Fruit fly (Drosophila melanogaster): ENCODE measurements around the gene CG6462.

CG6462 gene

dm6 chr3L:5989391-5990156 is 47.3 kb upstream of the CG6462 start (continued):
- TF ChIP-seq Ssrp (tag; optimal IDR thresholded peaks at IDR 0.05) = peak; percentile 11
- TF ChIP-seq org-1 (GFP tag; optimal IDR thresholded peaks at IDR 0.05) = no peak
- TF ChIP-seq Dbx (GFP tag; IDR thresholded peaks at IDR 0.05) = no peak
- TF ChIP-seq danr (GFP tag; IDR thresholded peaks at IDR 0.05) = no peak
- no peak for TF ChIP-seq CG32532 (GFP tag; IDR thresholded peaks at IDR 0.05)
- no peak for TF ChIP-seq Bgb (GFP tag; IDR thresholded peaks at IDR 0.05; ENCODE audit: partially characterized antibody)
- no peak for TF ChIP-seq ewg (GFP tag; optimal IDR thresholded peaks at IDR 0.05)
- no peak for TF ChIP-seq Scr (GFP tag; IDR thresholded peaks at IDR 0.05; ENCODE audit: partially characterized antibody)
- peak; percentile 31 for TF ChIP-seq fd96Cb (tag; optimal IDR thresholded peaks at IDR 0.05)
- no peak for TF ChIP-seq CG8290 (GFP tag; optimal IDR thresholded peaks at IDR 0.05)
- no peak for TF ChIP-seq CG8290 (tag; optimal IDR thresholded peaks at IDR 0.05)
- no peak for TF ChIP-seq bigmax (GFP tag; optimal IDR thresholded peaks at IDR 0.05)
- TF ChIP-seq pfk (GFP tag; optimal IDR thresholded peaks at IDR 0.05) = no peak
- no peak for TF ChIP-seq HmgZ (tag; optimal IDR thresholded peaks at IDR 0.05)
- no peak for TF ChIP-seq Poxn (GFP tag; IDR thresholded peaks at IDR 0.05)
- no peak for TF ChIP-seq ranshi (GFP tag; IDR thresholded peaks at IDR 0.05)
- TF ChIP-seq D (optimal IDR thresholded peaks at IDR 0.05) = no peak
- TF ChIP-seq D (GFP tag; optimal IDR thresholded peaks at IDR 0.05) = peak; percentile 55
- peak; percentile 47 for TF ChIP-seq CG2712 (tag; optimal IDR thresholded peaks at IDR 0.05)
- TF ChIP-seq Max (GFP tag; optimal IDR thresholded peaks at IDR 0.05) = no peak
- no peak for TF ChIP-seq grau (tag; optimal IDR thresholded peaks at IDR 0.05)
- TF ChIP-seq CG6654 (GFP tag; optimal IDR thresholded peaks at IDR 0.05) = no peak
- no peak for TF ChIP-seq gsb-n (tag; optimal IDR thresholded peaks at IDR 0.05)
- no peak for TF ChIP-seq CG8359 (GFP tag; optimal IDR thresholded peaks at IDR 0.05; ENCODE audit: borderline replicate concordance)
- no peak for TF ChIP-seq CG4707 (GFP tag; optimal IDR thresholded peaks at IDR 0.05)
- no peak for TF ChIP-seq knrl (GFP tag; IDR thresholded peaks at IDR 0.05; ENCODE audit: partially characterized antibody)
- peak; percentile 21 for TF ChIP-seq pros (GFP tag; optimal IDR thresholded peaks at IDR 0.05)
- peak; percentile 47 for TF ChIP-seq CG15696 (tag; optimal IDR thresholded peaks at IDR 0.05)
- peak; percentile 80 for TF ChIP-seq sens (GFP tag)
- TF ChIP-seq slbo (GFP tag; IDR thresholded peaks at IDR 0.05) = no peak
- TF ChIP-seq Xbp1 (GFP tag; optimal IDR thresholded peaks at IDR 0.05) = no peak
- TF ChIP-seq Hr51 (GFP tag; optimal IDR thresholded peaks at IDR 0.05) = no peak
- peak; percentile 13 for TF ChIP-seq CG18599 (GFP tag; optimal IDR thresholded peaks at IDR 0.05)
- TF ChIP-seq Mrtf (GFP tag; IDR thresholded peaks at IDR 0.05) = no peak
- no peak for TF ChIP-seq usp (GFP tag; optimal IDR thresholded peaks at IDR 0.05)
- TF ChIP-seq CG6689 (GFP tag; IDR thresholded peaks at IDR 0.05) = 0 out of 2 replicates have a peak, but pooled peaks have one; percentile 16
- no peak for TF ChIP-seq ci (GFP tag; IDR thresholded peaks at IDR 0.05)
- TF ChIP-seq CG3838 (GFP tag; optimal IDR thresholded peaks at IDR 0.05) = no peak
- no peak for TF ChIP-seq Adf1 (GFP tag; IDR thresholded peaks at IDR 0.05)
- TF ChIP-seq seq (GFP tag; IDR thresholded peaks at IDR 0.05) = no peak
- no peak for TF ChIP-seq CG17361 (GFP tag; IDR thresholded peaks at IDR 0.05)
- no peak for TF ChIP-seq dati (GFP tag; IDR thresholded peaks at IDR 0.05)
- no peak for TF ChIP-seq CG17802 (tag; optimal IDR thresholded peaks at IDR 0.05)
- TF ChIP-seq Taf1 (GFP tag; IDR thresholded peaks at IDR 0.05) = no peak
- TF ChIP-seq CG31388 (GFP tag; optimal IDR thresholded peaks at IDR 0.05) = no peak
- no peak for TF ChIP-seq z (GFP tag; IDR thresholded peaks at IDR 0.05)
- TF ChIP-seq Xrp1 (GFP tag; IDR thresholded peaks at IDR 0.05) = 0 out of 2 replicates have a peak, but pooled peaks have one; percentile 8
- peak; percentile 34 for TF ChIP-seq CG4424 (GFP tag; optimal IDR thresholded peaks at IDR 0.05)
- TF ChIP-seq BEAF-32 (GFP tag; optimal IDR thresholded peaks at IDR 0.05) = no peak
- no peak for TF ChIP-seq CG13123 (GFP tag; optimal IDR thresholded peaks at IDR 0.05)
- TF ChIP-seq CG30403 (GFP tag; optimal IDR thresholded peaks at IDR 0.05) = peak; percentile 19
